Worm (Caenorhabditis elegans) whole organism, early embryonic: ENCODE results near the gene npr-16.

Source experiments
- F13C5.2 ChIP-seq: sonication (generic microtip); optimal IDR thresholded peaks from 2 replicates; lab custom pipeline; 2017; ENCODE audit warnings: mild to moderate bottlenecking, missing genetic modification characterization, inconsistent platforms, missing compliant biosample characterization
- ama-1 ChIP-seq: fragments of 150-350 bp; optimal IDR thresholded peaks from 2 replicates; lab custom pipeline; 2014
- ceh-36 ChIP-seq: sonication (generic microtip); optimal IDR thresholded peaks from 2 replicates; lab custom pipeline; 2016; ENCODE audit warnings: missing genetic modification characterization, inconsistent platforms, missing compliant biosample characterization
- flt-1 ChIP-seq: fragments of 200-800 bp; sonication (Bioruptor generic); IDR thresholded peaks from 2 replicates; pipeline ENCODE4 v1.3.6; 2022; ENCODE audit warnings: missing genetic modification characterization, missing compliant biosample characterization
- hnd-1 ChIP-seq: sonication (generic microtip); optimal IDR thresholded peaks from 2 replicates; lab custom pipeline; 2016; ENCODE audit warnings: missing genetic modification characterization, missing compliant biosample characterization
- tbx-11 ChIP-seq: fragments of 200-800 bp; sonication (Bioruptor generic); IDR thresholded peaks from 2 replicates; pipeline ENCODE4 v1.3.6; 2022; ENCODE audit warnings: missing genetic modification characterization, missing compliant biosample characterization
- tbx-37 ChIP-seq: fragments of 200-800 bp; sonication (Bioruptor generic); conservative IDR thresholded peaks from 2 replicates; pipeline ENCODE4 v1.3.6; 2022; ENCODE audit warnings: missing genetic modification reagents, missing genetic modification characterization, missing compliant biosample characterization
- tra-4 ChIP-seq: sonication (generic microtip); optimal IDR thresholded peaks from 2 replicates; lab custom pipeline; 2017; ENCODE audit warnings: missing genetic modification characterization, missing compliant biosample characterization

DNA sequence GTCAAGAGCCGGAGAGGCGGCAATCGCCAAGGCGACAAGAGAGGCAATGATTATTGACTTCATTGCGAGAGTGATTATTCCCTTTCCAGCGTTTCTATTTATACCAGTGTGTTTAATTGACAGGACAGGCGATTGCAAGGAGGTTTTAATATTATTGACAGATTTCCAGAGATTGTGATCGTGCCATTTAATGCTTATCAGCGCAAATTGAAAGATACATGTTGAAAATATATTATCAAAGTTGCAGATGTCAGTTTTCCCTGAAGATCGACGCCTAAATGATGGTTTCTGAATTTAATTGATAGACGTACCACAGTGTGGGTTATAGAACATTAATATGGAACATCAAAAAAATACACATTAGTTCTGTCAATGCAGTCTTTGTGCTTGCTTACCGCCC, 45.3 kb downstream of the npr-16 start, which contains the start of gene vit-4:
- TF ChIP-seq F13C5.2 (tag; lab: Kevin White, UChicago) (no peak), ama-1 (lab: Kevin White, UChicago) (no peak), tbx-11 (GFP tag; lab: Robert Waterston, UW) (no peak), hnd-1 (tag; lab: Kevin White, UChicago) (no peak), tbx-37 (no peak), ceh-36 (tag; lab: Kevin White, UChicago) (no peak), tra-4 (tag; lab: Kevin White, UChicago) (no peak), flt-1 (GFP tag; lab: Robert Waterston, UW) (no peak)
